Worm (Caenorhabditis elegans) whole organism, late embryonic: ENCODE results near the gene srg-65.

Experiments
- C08G9.2 ChIP-seq: sonication (generic microtip); optimal IDR thresholded peaks from 2 replicates; lab custom pipeline; 2016; ENCODE audit warnings: mild to moderate bottlenecking, missing genetic modification characterization, moderate library complexity, missing compliant biosample characterization
- C38D4.7 ChIP-seq: fragments of 200-800 bp; sonication (Bioruptor generic); optimal IDR thresholded peaks from 2 replicates; lab custom pipeline; 2018; ENCODE audit warnings: mild to moderate bottlenecking, missing genetic modification characterization, moderate library complexity, missing compliant biosample characterization
- F13H6.1 ChIP-seq: sonication (generic microtip); optimal IDR thresholded peaks from 2 replicates; lab custom pipeline; 2016; ENCODE audit warnings: missing genetic modification characterization, missing compliant biosample characterization
- K02D7.2 ChIP-seq: sonication (generic microtip); optimal IDR thresholded peaks from 2 replicates; lab custom pipeline; 2017; ENCODE audit warnings: mild to moderate bottlenecking, missing genetic modification characterization, missing compliant biosample characterization
- K09A11.1 ChIP-seq: sonication (generic microtip); optimal IDR thresholded peaks from 2 replicates; lab custom pipeline; 2017; ENCODE audit warnings: antibody characterized with exemption, mild to moderate bottlenecking, missing genetic modification characterization, missing compliant biosample characterization; ENCODE audit not compliant: insufficient read depth
- T23F11.4 ChIP-seq: fragments of 200-800 bp; sonication (Bioruptor generic); optimal IDR thresholded peaks from 2 replicates; lab custom pipeline; 2018; ENCODE audit warnings: mild to moderate bottlenecking, missing genetic modification characterization, missing compliant biosample characterization
- Y22D7AL.16 ChIP-seq: sonication (generic microtip); optimal IDR thresholded peaks from 2 replicates; lab custom pipeline; 2016; ENCODE audit warnings: missing genetic modification characterization, missing compliant biosample characterization
- ahr-1 ChIP-seq: sonication (generic microtip); optimal IDR thresholded peaks from 2 replicates; lab custom pipeline; 2016; ENCODE audit warnings: missing genetic modification characterization, missing compliant biosample characterization
- ama-1 ChIP-seq: fragments of 150-350 bp; optimal IDR thresholded peaks from 2 replicates; lab custom pipeline; 2014
- ceh-14 ChIP-seq: sonication (generic microtip); optimal IDR thresholded peaks from 2 replicates; lab custom pipeline; 2016; ENCODE audit warnings: missing genotype, missing genetic modification characterization, missing compliant biosample characterization
- ceh-18 ChIP-seq: sonication (generic microtip); optimal IDR thresholded peaks from 2 replicates; lab custom pipeline; 2016; ENCODE audit warnings: missing genetic modification characterization, missing compliant biosample characterization
- ceh-19 ChIP-seq: fragments of 200-800 bp; sonication (Bioruptor generic); optimal IDR thresholded peaks from 2 replicates; lab custom pipeline; 2018; ENCODE audit warnings: mild to moderate bottlenecking, missing genetic modification characterization, missing compliant biosample characterization
- ceh-2 ChIP-seq: sonication (generic microtip); optimal IDR thresholded peaks from 2 replicates; lab custom pipeline; 2016; ENCODE audit warnings: missing genotype, missing genetic modification characterization, missing compliant biosample characterization
- ceh-22 ChIP-seq: sonication (generic microtip); optimal IDR thresholded peaks from 2 replicates; lab custom pipeline; 2017; ENCODE audit warnings: missing biosample characterization, missing genetic modification characterization
- ceh-24 ChIP-seq: sonication (generic microtip); optimal IDR thresholded peaks from 2 replicates; lab custom pipeline; 2016; ENCODE audit warnings: mild to moderate bottlenecking, missing genetic modification characterization, missing compliant biosample characterization
- ceh-31 ChIP-seq: sonication (generic microtip); optimal IDR thresholded peaks from 2 replicates; lab custom pipeline; 2016; ENCODE audit warnings: missing genetic modification characterization, missing compliant biosample characterization
- ceh-45 ChIP-seq: fragments of 200-800 bp; sonication (Bioruptor generic); IDR thresholded peaks from 2 replicates; pipeline ENCODE4 v1.3.6; 2022; ENCODE audit warnings: missing genetic modification reagents, missing genetic modification characterization, missing compliant biosample characterization
- ceh-48 ChIP-seq: sonication (generic microtip); optimal IDR thresholded peaks from 2 replicates; lab custom pipeline; 2016; ENCODE audit warnings: missing genetic modification characterization, inconsistent platforms, missing compliant biosample characterization
- ceh-6 ChIP-seq: fragments of 200-800 bp; sonication (Bioruptor generic); optimal IDR thresholded peaks from 2 replicates; lab custom pipeline; 2018; ENCODE audit warnings: mild to moderate bottlenecking, missing genetic modification characterization, missing compliant biosample characterization
- ceh-9 ChIP-seq: sonication (generic microtip); optimal IDR thresholded peaks from 2 replicates; lab custom pipeline; 2016; ENCODE audit warnings: mild to moderate bottlenecking, missing genetic modification characterization, inconsistent platforms, missing compliant biosample characterization
- che-1 ChIP-seq: sonication (generic microtip); optimal IDR thresholded peaks from 2 replicates; lab custom pipeline; 2016; ENCODE audit warnings: mild to moderate bottlenecking, missing genetic modification characterization, missing compliant biosample characterization
- dmd-4 ChIP-seq: sonication (generic microtip); optimal IDR thresholded peaks from 2 replicates; lab custom pipeline; 2016; ENCODE audit warnings: borderline replicate concordance, missing genetic modification characterization, missing compliant biosample characterization
- elt-2 ChIP-seq: sonication (generic microtip); optimal IDR thresholded peaks from 2 replicates; lab custom pipeline; 2016; ENCODE audit warnings: missing genetic modification reagents, missing genetic modification characterization, missing compliant biosample characterization
- elt-4 ChIP-seq: sonication (generic microtip); optimal IDR thresholded peaks from 2 replicates; lab custom pipeline; 2016; ENCODE audit warnings: missing genetic modification characterization, missing compliant biosample characterization
- ets-4 ChIP-seq: sonication (generic microtip); optimal IDR thresholded peaks from 2 replicates; lab custom pipeline; 2016; ENCODE audit warnings: missing genetic modification characterization, missing compliant biosample characterization
- eyg-1 ChIP-seq: sonication (generic microtip); optimal IDR thresholded peaks from 2 replicates; lab custom pipeline; 2016; ENCODE audit warnings: missing genotype, missing genetic modification characterization, missing compliant biosample characterization
- fax-1 ChIP-seq: sonication (generic microtip); optimal IDR thresholded peaks from 2 replicates; lab custom pipeline; 2016; ENCODE audit warnings: missing genotype, missing genetic modification characterization, missing compliant biosample characterization
- fkh-10 ChIP-seq: fragments of 150-350 bp; optimal IDR thresholded peaks from 2 replicates; lab custom pipeline; 2014; ENCODE audit warnings: missing biosample characterization, missing genetic modification reagents, missing genetic modification characterization
- fkh-6 ChIP-seq: sonication (generic microtip); optimal IDR thresholded peaks from 2 replicates; lab custom pipeline; 2016; ENCODE audit warnings: missing genetic modification characterization, missing compliant biosample characterization
- hlh-15 ChIP-seq: sonication (generic microtip); optimal IDR thresholded peaks from 2 replicates; lab custom pipeline; 2016; ENCODE audit warnings: missing genetic modification characterization, missing compliant biosample characterization
- hlh-30 ChIP-seq: sonication (generic microtip); optimal IDR thresholded peaks from 2 replicates; lab custom pipeline; 2017; ENCODE audit warnings: antibody characterized with exemption, missing genetic modification characterization, missing compliant biosample characterization; ENCODE audit not compliant: insufficient read depth
- hlh-6 ChIP-seq: sonication (generic microtip); optimal IDR thresholded peaks from 2 replicates; lab custom pipeline; 2016; ENCODE audit warnings: missing genotype, missing genetic modification characterization, missing compliant biosample characterization
- hlh-8 ChIP-seq: sonication (generic microtip); optimal IDR thresholded peaks from 2 replicates; lab custom pipeline; 2016; ENCODE audit warnings: missing genotype, missing genetic modification characterization, missing compliant biosample characterization
- lim-6 ChIP-seq: sonication (generic microtip); optimal IDR thresholded peaks from 2 replicates; lab custom pipeline; 2016; ENCODE audit warnings: missing genetic modification characterization, missing compliant biosample characterization
- nhr-11 ChIP-seq: fragments of 150-350 bp; optimal IDR thresholded peaks from 2 replicates; lab custom pipeline; 2014; ENCODE audit warnings: missing biosample characterization, missing genetic modification characterization
- pha-2 ChIP-seq: sonication (generic microtip); optimal IDR thresholded peaks from 2 replicates; lab custom pipeline; 2017; ENCODE audit warnings: mild to moderate bottlenecking, missing genetic modification characterization, missing compliant biosample characterization
- pha-4 ChIP-seq: fragments of 150-350 bp; optimal IDR thresholded peaks from 2 replicates; lab custom pipeline; 2018; ENCODE audit warnings: missing biosample characterization, missing genetic modification reagents, missing genetic modification characterization
- pqm-1 ChIP-seq: sonication (generic microtip); optimal IDR thresholded peaks from 2 replicates; lab custom pipeline; 2016; ENCODE audit warnings: missing genetic modification characterization, missing compliant biosample characterization
- pros-1 ChIP-seq: fragments of 150-350 bp; optimal IDR thresholded peaks from 2 replicates; lab custom pipeline; 2014; ENCODE audit warnings: missing biosample characterization, missing genetic modification reagents, missing genetic modification characterization
- sdc-2 ChIP-seq: sonication (generic microtip); optimal IDR thresholded peaks from 2 replicates; lab custom pipeline; 2016; ENCODE audit warnings: missing genotype, missing genetic modification characterization, missing compliant biosample characterization
- sox-2 ChIP-seq: fragments of 200-800 bp; sonication (Bioruptor generic); IDR thresholded peaks from 2 replicates; pipeline ENCODE4 v1.3.6; 2022; ENCODE audit warnings: missing genetic modification reagents, missing genetic modification characterization, missing compliant biosample characterization
- sox-4 ChIP-seq: sonication (generic microtip); optimal IDR thresholded peaks from 2 replicates; lab custom pipeline; 2017; ENCODE audit warnings: mild to moderate bottlenecking, missing genetic modification characterization, inconsistent platforms, missing compliant biosample characterization
- syd-9 ChIP-seq: sonication (generic microtip); optimal IDR thresholded peaks from 2 replicates; lab custom pipeline; 2016; ENCODE audit warnings: mild to moderate bottlenecking, missing genetic modification characterization, moderate library complexity, missing compliant biosample characterization
- tbx-7 ChIP-seq: sonication (generic microtip); optimal IDR thresholded peaks from 2 replicates; lab custom pipeline; 2016; ENCODE audit warnings: missing genotype, missing genetic modification characterization, missing compliant biosample characterization
- unc-3 ChIP-seq, 2 experiments: fragments of 200-800 bp in 1 of 2; sonication (Bioruptor generic) in 1 of 2; sonication (generic microtip) in 1 of 2; conservative IDR thresholded peaks in 1 of 2; optimal IDR thresholded peaks in 1 of 2; 2 replicates each; pipeline versions ENCODE4 v1.3.6 to Lab custom; 2016 to 2022; ENCODE audit warnings: missing compliant biosample characterization in 2 of 2, missing genetic modification characterization in 2 of 2, missing genetic modification reagents in 1 of 2
- unc-42 ChIP-seq: sonication (generic microtip); optimal IDR thresholded peaks from 2 replicates; lab custom pipeline; 2016; ENCODE audit warnings: missing genotype, missing genetic modification characterization, missing compliant biosample characterization
- zip-5 ChIP-seq: sonication (generic microtip); optimal IDR thresholded peaks from 2 replicates; lab custom pipeline; 2016; ENCODE audit warnings: missing genetic modification characterization, missing compliant biosample characterization

Gene srg-65

DNA sequence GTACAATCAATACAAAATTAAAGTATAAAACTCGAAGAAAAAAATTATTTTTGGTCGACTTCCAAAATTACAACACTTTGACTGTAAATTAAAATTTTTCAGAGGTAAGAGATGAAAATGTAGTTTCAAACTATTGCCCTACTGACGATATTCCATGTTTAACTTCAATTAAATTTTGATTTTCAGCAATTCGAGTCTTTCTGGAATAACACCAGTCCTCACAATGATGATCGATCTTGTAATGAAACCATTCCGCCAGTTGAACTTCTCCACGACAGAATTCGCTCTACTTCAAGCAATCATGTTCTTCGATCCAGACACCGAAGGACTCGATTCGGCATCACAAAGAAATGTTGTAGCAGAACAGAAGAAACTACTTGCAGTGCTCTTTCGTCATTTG, 24.4 kb upstream of the srg-65 start:
- TF ChIP-seq tbx-7 (tag; lab: Kevin White, UChicago) (no peak), zip-5 (tag; lab: Kevin White, UChicago) (no peak), sox-4 (tag; lab: Kevin White, UChicago) (no peak), ceh-48 (tag; lab: Kevin White, UChicago) (no peak), ceh-6 (no peak), ceh-24 (tag; lab: Kevin White, UChicago) (no peak), nhr-11 (tag; lab: Kevin White, UChicago) (no peak), unc-3 (GFP tag; conservative IDR thresholded peaks at IDR 0.05; lab: Robert Waterston, UW) (no peak), unc-3 (tag; optimal IDR thresholded peaks at IDR 0.05; lab: Kevin White, UChicago) (no peak), sox-2 (GFP tag; lab: Robert Waterston, UW) (no peak), ceh-31 (tag; lab: Kevin White, UChicago) (no peak), hlh-8 (tag; lab: Kevin White, UChicago) (no peak), hlh-6 (tag; lab: Kevin White, UChicago) (no peak)

DNA sequence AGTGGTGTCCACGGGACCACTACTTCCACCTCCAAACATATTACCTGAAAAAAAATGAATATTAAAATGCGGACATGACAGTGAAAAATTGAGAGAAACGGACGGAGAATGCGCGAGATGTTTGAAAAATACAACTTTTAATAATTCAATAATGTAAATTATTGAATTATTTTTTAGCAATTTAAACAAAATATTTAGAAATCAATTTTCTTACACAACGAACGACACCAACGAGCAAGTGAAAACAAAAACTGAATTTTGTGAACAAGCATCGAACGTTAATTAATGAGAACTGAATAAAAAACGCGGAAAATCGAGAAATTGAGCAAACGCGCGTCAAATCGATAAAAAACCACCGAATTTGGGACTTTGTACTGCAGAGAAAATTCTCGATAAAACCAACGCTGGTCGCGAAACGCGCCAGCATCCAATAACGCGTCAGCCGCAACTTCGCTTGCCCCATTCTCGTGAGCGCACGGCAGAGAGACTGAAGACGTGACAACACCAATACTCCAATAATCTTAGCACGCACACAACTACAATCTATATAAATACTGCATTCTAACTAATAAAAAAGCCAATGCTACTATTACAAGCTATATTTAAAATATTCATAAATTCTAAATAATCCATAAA, 20.2 kb upstream of the srg-65 start, which contains the start of the genes dnj-19 and nhr-47:
Gene dnj-19, minus strand, starts transcription at position 51 of the 636 bp plus-strand sequence.
Gene nhr-47, plus strand, starts transcription at position 447 of the 636 bp plus-strand sequence.
- TF ChIP-seq eyg-1 (no peak), K02D7.2 (tag; lab: Kevin White, UChicago) (no peak), nhr-11 (tag; lab: Kevin White, UChicago) (no peak), ets-4 (peak; percentile 27), sdc-2 (tag; lab: Kevin White, UChicago) (peak; percentile 18), C08G9.2 (tag; lab: Kevin White, UChicago) (no peak), ceh-14 (peak; percentile 80), pros-1 (tag; lab: Kevin White, UChicago) (no peak), hlh-15 (no peak), hlh-30 (tag; lab: Kevin White, UChicago) (peak; percentile 26), ama-1 (lab: Kevin White, UChicago) (no peak), dmd-4 (no peak), T23F11.4 (GFP tag; lab: Kevin White, UChicago) (peak; percentile 61), ceh-24 (tag; lab: Kevin White, UChicago) (no peak), elt-2 (tag; lab: Kevin White, UChicago) (peak; percentile 74), fax-1 (tag; lab: Kevin White, UChicago) (no peak), unc-3 (GFP tag; conservative IDR thresholded peaks at IDR 0.05; lab: Robert Waterston, UW) (peak; percentile 54; the same call in 1 of the 2 replicates), unc-3 (tag; optimal IDR thresholded peaks at IDR 0.05; lab: Kevin White, UChicago) (no peak), ceh-45 (GFP tag; lab: Robert Waterston, UW) (peak; percentile 32; the same call in 1 of the 2 replicates), sox-2 (GFP tag; lab: Robert Waterston, UW) (no peak), ceh-6 (no peak), unc-42 (tag; lab: Kevin White, UChicago) (peak; percentile 51), ceh-22 (tag; lab: Kevin White, UChicago) (no peak), fkh-6 (tag; lab: Kevin White, UChicago) (no peak), ceh-48 (tag; lab: Kevin White, UChicago) (peak; percentile 88), pha-4 (tag; lab: Kevin White, UChicago) (no peak), zip-5 (tag; lab: Kevin White, UChicago) (no peak), syd-9 (peak; percentile 12), sox-4 (tag; lab: Kevin White, UChicago) (peak; percentile 16), ceh-9 (tag; lab: Kevin White, UChicago) (no peak), C38D4.7 (GFP tag; lab: Kevin White, UChicago) (peak; percentile 46), elt-4 (no peak), ahr-1 (tag; lab: Kevin White, UChicago) (no peak), lim-6 (tag; lab: Kevin White, UChicago) (no peak), Y22D7AL.16 (peak; percentile 49), ceh-18 (tag; lab: Kevin White, UChicago) (peak; percentile 44), tbx-7 (tag; lab: Kevin White, UChicago) (no peak), hlh-6 (tag; lab: Kevin White, UChicago) (peak; percentile 1), pqm-1 (no peak), hlh-8 (tag; lab: Kevin White, UChicago) (no peak), pha-2 (tag; lab: Kevin White, UChicago) (no peak), ceh-2 (tag; lab: Kevin White, UChicago) (peak; percentile 29), ceh-19 (GFP tag; lab: Kevin White, UChicago) (peak; percentile 35), K09A11.1 (tag; lab: Kevin White, UChicago) (peak; percentile 37), che-1 (no peak), F13H6.1 (tag; lab: Kevin White, UChicago) (peak; percentile 38), fkh-10 (GFP tag; lab: Kevin White, UChicago) (no peak)
